Fruit fly (Drosophila melanogaster) whole organism, wandering third instar larva: Measurements from ENCODE around the gene Tnpo-SR.

ENCODE experiments used
- Abd-B ChIP-seq: fragments of >200 bp; optimal IDR thresholded peaks from 2 replicates; lab custom pipeline; 2017; ENCODE audit warnings: missing biosample characterization, missing genetic modification characterization
- CG32264 ChIP-seq: fragments of 200-800 bp; sonication (Bioruptor generic); optimal IDR thresholded peaks from 2 replicates; lab custom pipeline; 2016; ENCODE audit warnings: missing biosample characterization, missing genetic modification characterization
- CG9705 ChIP-seq: fragments of 200-800 bp; sonication (Bioruptor generic); optimal IDR thresholded peaks from 2 replicates; lab custom pipeline; 2018; ENCODE audit warnings: missing biosample characterization, mild to moderate bottlenecking, missing genetic modification characterization
- Dif ChIP-seq: fragments of 200-275, 200-300 bp; sonication (Bioruptor generic); optimal IDR thresholded peaks from 2 replicates; lab custom pipeline; 2018; ENCODE audit warnings: missing biosample characterization, missing genetic modification characterization; ENCODE audit not compliant: partially characterized antibody
- GATAd ChIP-seq: sonication (Bioruptor generic); optimal IDR thresholded peaks from 2 replicates; lab custom pipeline; 2016; ENCODE audit warnings: missing biosample characterization, missing genetic modification characterization
- HLH106 ChIP-seq: fragments of 200-800 bp; optimal IDR thresholded peaks from 3 replicates; lab custom pipeline; 2019; ENCODE audit warnings: missing biosample characterization, mild to moderate bottlenecking, missing genetic modification characterization, moderate library complexity
- Hnf4 ChIP-seq: fragments of 200-800 bp; sonication (Bioruptor generic); optimal IDR thresholded peaks from 2 replicates; lab custom pipeline; 2016; ENCODE audit warnings: missing biosample characterization, mild to moderate bottlenecking, missing genetic modification characterization
- Hr83 ChIP-seq: fragments of 200-300 bp; sonication (Bioruptor generic); optimal IDR thresholded peaks from 2 replicates; lab custom pipeline; 2016; ENCODE audit warnings: missing biosample characterization, mild to moderate bottlenecking, missing genetic modification characterization, moderate library complexity; ENCODE audit not compliant: poor library complexity, severe bottlenecking
- Jra ChIP-seq: sonication (Bioruptor generic); optimal IDR thresholded peaks from 2 replicates; lab custom pipeline; 2016; ENCODE audit warnings: missing biosample characterization, missing genetic modification characterization
- N ChIP-seq: fragments of >200 bp; optimal IDR thresholded peaks from 2 replicates; lab custom pipeline; 2018; ENCODE audit warnings: missing biosample characterization, missing external identifiers, missing genetic modification characterization
- OdsH ChIP-seq: fragments of 200-800 bp; sonication (Bioruptor generic); optimal IDR thresholded peaks from 2 replicates; lab custom pipeline; 2016; ENCODE audit warnings: missing biosample characterization, mild to moderate bottlenecking, missing genetic modification characterization
- Rel ChIP-seq, 2 experiments: fragments of 200-800 bp; sonication (Bioruptor generic) in 1 of 2; optimal IDR thresholded peaks; 2 replicates in 1 of 2; 3 replicates in 1 of 2; lab custom pipeline; 2016 to 2019; ENCODE audit warnings: mild to moderate bottlenecking in 2 of 2, missing biosample characterization in 2 of 2, missing genetic modification characterization in 2 of 2, moderate library complexity in 1 of 2
- Sp1 ChIP-seq: fragments of 200-800 bp; sonication (Bioruptor generic); optimal IDR thresholded peaks from 3 replicates; lab custom pipeline; 2019; ENCODE audit warnings: missing biosample characterization, mild to moderate bottlenecking, missing genetic modification characterization, moderate library complexity
- Vsx2 ChIP-seq: fragments of 200-300, 225-300 bp; sonication (Bioruptor generic); optimal IDR thresholded peaks from 2 replicates; lab custom pipeline; 2018; ENCODE audit warnings: missing biosample characterization, missing genetic modification characterization; ENCODE audit not compliant: partially characterized antibody
- br ChIP-seq: fragments of 200-800 bp; sonication (Bioruptor generic); optimal IDR thresholded peaks from 2 replicates; lab custom pipeline; 2016; ENCODE audit warnings: missing biosample characterization, missing genetic modification characterization
- brk ChIP-seq: fragments of 200-800 bp; sonication (Bioruptor generic); optimal IDR thresholded peaks from 2 replicates; lab custom pipeline; 2016; ENCODE audit warnings: missing biosample characterization, mild to moderate bottlenecking, missing genetic modification characterization
- dl ChIP-seq, 2 experiments: fragments of 175-275, 200-275 bp in 1 of 2; fragments of 200-275 bp in 1 of 2; sonication (Bioruptor generic); optimal IDR thresholded peaks; lab custom pipeline; 2018; ENCODE audit warnings: mild to moderate bottlenecking in 2 of 2, missing biosample characterization in 2 of 2, missing genetic modification characterization in 2 of 2, moderate library complexity in 2 of 2; ENCODE audit not compliant: partially characterized antibody in 2 of 2, insufficient read depth in 1 of 2
- dsf ChIP-seq: sonication (Bioruptor generic); optimal IDR thresholded peaks from 2 replicates; lab custom pipeline; 2016; ENCODE audit warnings: missing biosample characterization, missing genetic modification characterization, borderline replicate concordance
- foxo ChIP-seq, 2 experiments: fragments of 200-800 bp; sonication (Bioruptor generic); optimal IDR thresholded peaks; 2 replicates in 1 of 2; 3 replicates in 1 of 2; lab custom pipeline; 2016 to 2017; ENCODE audit warnings: missing biosample characterization in 2 of 2, missing genetic modification characterization in 2 of 2
- fru ChIP-seq: fragments of 200-800 bp; sonication (Bioruptor generic); optimal IDR thresholded peaks from 3 replicates; lab custom pipeline; 2016; ENCODE audit warnings: missing biosample characterization, mild to moderate bottlenecking, missing genetic modification characterization
- h ChIP-seq: fragments of 200-800 bp; sonication (Bioruptor generic); optimal IDR thresholded peaks from 3 replicates; lab custom pipeline; 2016; ENCODE audit warnings: missing biosample characterization, mild to moderate bottlenecking, missing genetic modification characterization
- jim ChIP-seq: fragments of 175-275, 200-325 bp; sonication (Bioruptor generic); optimal IDR thresholded peaks from 2 replicates; lab custom pipeline; 2016; ENCODE audit warnings: missing biosample characterization, mild to moderate bottlenecking, missing genetic modification characterization
- lola ChIP-seq: fragments of >200 bp; optimal IDR thresholded peaks from 2 replicates; lab custom pipeline; 2017; ENCODE audit warnings: missing biosample characterization, missing genetic modification characterization
- pan ChIP-seq: fragments of >200 bp; optimal IDR thresholded peaks from 2 replicates; lab custom pipeline; 2017
- rgr ChIP-seq: fragments of 200-800 bp; sonication (Bioruptor generic); optimal IDR thresholded peaks from 3 replicates; lab custom pipeline; 2016; ENCODE audit warnings: missing biosample characterization, mild to moderate bottlenecking, missing genetic modification characterization
- tai ChIP-seq: sonication (Bioruptor generic); optimal IDR thresholded peaks from 2 replicates; lab custom pipeline; 2016; ENCODE audit warnings: missing biosample characterization, missing genetic modification characterization
- usp ChIP-seq: fragments of >200 bp; optimal IDR thresholded peaks from 2 replicates; lab custom pipeline; 2017; ENCODE audit warnings: missing biosample characterization, missing genetic modification characterization

The Tnpo-SR gene

dm6 chr2L:2767627-2768026 lies 7.9 kb downstream of the Tnpo-SR start, which contains the start of the genes Taf10b and Taf10:
TSS of gene Taf10b (minus strand) at chr2L:2767845.
TSS of gene Taf10 (plus strand) at chr2L:2767890.
- no peak for TF ChIP-seq Rel (GFP tag; optimal IDR thresholded peaks at IDR 0.05; lab: Kevin White, UChicago)
- peak; percentile 41 for TF ChIP-seq Rel (tag; optimal IDR thresholded peaks at IDR 0.05; lab: Kevin White, UChicago)
- no peak for TF ChIP-seq Abd-B (GFP tag; lab: Kevin White, UChicago)
- TF ChIP-seq Hr83 = peak; percentile 2
- peak; percentile 31 for TF ChIP-seq rgr (GFP tag; lab: Kevin White, UChicago)
- peak; percentile 4 for TF ChIP-seq h (GFP tag; lab: Kevin White, UChicago)
- TF ChIP-seq N = no peak
- TF ChIP-seq OdsH (GFP tag; lab: Kevin White, UChicago) = no peak
- TF ChIP-seq fru = no peak
- peak; percentile 18 for TF ChIP-seq Sp1

dm6 chr2L:2769476-2770185 lies 9.9 kb downstream of the Tnpo-SR start, which contains the start of the genes colt and HINT1:
TSS of gene colt (minus strand) at chr2L:2770069.
TSS of gene HINT1 (plus strand) at chr2L:2770135.
- TF ChIP-seq usp (GFP tag; lab: Kevin White, UChicago) (no peak), HLH106 (tag; lab: Kevin White, UChicago) (peak; percentile 4), Rel (GFP tag; optimal IDR thresholded peaks at IDR 0.05; lab: Kevin White, UChicago) (no peak), Rel (tag; optimal IDR thresholded peaks at IDR 0.05; lab: Kevin White, UChicago) (peak; percentile 53), Jra (GFP tag; lab: Kevin White, UChicago) (no peak), br (GFP tag; lab: Kevin White, UChicago) (peak; percentile 33), Sp1 (peak; percentile 57), GATAd (GFP tag; lab: Kevin White, UChicago) (no peak), Hnf4 (peak; percentile 94), h (GFP tag; lab: Kevin White, UChicago) (peak; percentile 12)

- TF ChIP-seq tai (no peak), dsf (GFP tag; lab: Kevin White, UChicago) (no peak), GATAd (GFP tag; lab: Kevin White, UChicago) (no peak), Vsx2 (GFP tag; lab: Kevin White, UChicago) (no peak), Abd-B (GFP tag; lab: Kevin White, UChicago) (no peak), Dif (GFP tag; lab: Kevin White, UChicago) (no peak), usp (GFP tag; lab: Kevin White, UChicago) (no peak), Jra (GFP tag; lab: Kevin White, UChicago) (no peak), CG9705 (no peak), pan (lab: Kevin White, UChicago) (no peak), CG32264 (GFP tag; lab: Kevin White, UChicago) (no peak), foxo (GFP tag; optimal IDR thresholded peaks at IDR 0.05; lab: Kevin White, UChicago) (no peak), Hnf4 (no peak)
These were observed 12.0 kb downstream of the Tnpo-SR start, which contains the start of gene CG15399 for dm6 chr2L:2771676-2772075. TSS of gene CG15399 (minus strand) at chr2L:2771776.

- TF ChIP-seq Abd-B (GFP tag; lab: Kevin White, UChicago) (no peak), fru (no peak), GATAd (GFP tag; lab: Kevin White, UChicago) (no peak), OdsH (GFP tag; lab: Kevin White, UChicago) (no peak), lola (GFP tag; lab: Kevin White, UChicago) (no peak), Sp1 (no peak), rgr (GFP tag; lab: Kevin White, UChicago) (no peak), Hr83 (no peak), dl (GFP tag; optimal IDR thresholded peaks at IDR 0.05; lab: Kevin White, UChicago; ENCODE audit: insufficient read depth in 1 of 2, partially characterized antibody in 2 of 2) (no peak), brk (GFP tag; lab: Kevin White, UChicago) (no peak), Hnf4 (no peak), Rel (GFP tag; optimal IDR thresholded peaks at IDR 0.05; lab: Kevin White, UChicago) (no peak), Rel (tag; optimal IDR thresholded peaks at IDR 0.05; lab: Kevin White, UChicago) (no peak), jim (no peak)
These were observed 23.1 kb downstream of the Tnpo-SR start for dm6 chr2L:2782790-2783189.

- TF ChIP-seq Dif (GFP tag; lab: Kevin White, UChicago) = no peak
These were observed 37.5 kb downstream of the Tnpo-SR start for dm6 chr2L:2797186-2797585.
